Fruit fly (Drosophila melanogaster) whole organism, prepupa: ENCODE results near the gene Frmd5.

Experiments
- Blimp-1 ChIP-seq: fragments of 200-800 bp; sonication (Bioruptor generic); optimal IDR thresholded peaks from 3 replicates; lab custom pipeline; 2017; ENCODE audit warnings: missing biosample characterization, missing genetic modification characterization, mild to moderate bottlenecking, moderate library complexity, missing genetic modification reagents
- CG10631 ChIP-seq: fragments of 200-800 bp; sonication (Bioruptor generic); optimal IDR thresholded peaks from 2 replicates; lab custom pipeline; 2016; ENCODE audit warnings: missing biosample characterization, missing genetic modification characterization
- CG11762 ChIP-seq: fragments of 200-800 bp; sonication (Bioruptor generic); optimal IDR thresholded peaks from 3 replicates; lab custom pipeline; 2016; ENCODE audit warnings: missing biosample characterization, missing genetic modification characterization; ENCODE audit not compliant: insufficient read depth
- CG11902 ChIP-seq: fragments of 200-800 bp; sonication (Bioruptor generic); optimal IDR thresholded peaks from 3 replicates; lab custom pipeline; 2016; ENCODE audit warnings: missing biosample characterization, missing genetic modification characterization
- CG1621 ChIP-seq: fragments of 200-800 bp; sonication (Bioruptor generic); optimal IDR thresholded peaks from 3 replicates; lab custom pipeline; 2018; ENCODE audit warnings: missing biosample characterization, mild to moderate bottlenecking, missing genetic modification characterization
- CG3032 ChIP-seq: fragments of 200-800 bp; optimal IDR thresholded peaks from 2 replicates; lab custom pipeline; 2019; ENCODE audit warnings: missing biosample characterization, mild to moderate bottlenecking, missing genetic modification characterization, moderate library complexity
- CG31627 ChIP-seq: fragments of 200-800 bp; sonication (Bioruptor generic); optimal IDR thresholded peaks from 3 replicates; lab custom pipeline; 2016; ENCODE audit warnings: missing biosample characterization, missing genetic modification characterization
- CG32006 ChIP-seq: fragments of 200-800 bp; sonication (Bioruptor generic); optimal IDR thresholded peaks from 3 replicates; lab custom pipeline; 2017; ENCODE audit warnings: missing biosample characterization, mild to moderate bottlenecking, missing genetic modification characterization
- CG6808 ChIP-seq: fragments of 200-800 bp; sonication (Bioruptor generic); optimal IDR thresholded peaks from 3 replicates; lab custom pipeline; 2017; ENCODE audit warnings: missing biosample characterization, missing genetic modification characterization, mild to moderate bottlenecking, moderate library complexity, missing genetic modification reagents
- CG6854 ChIP-seq: fragments of 200-800 bp; sonication (Bioruptor generic); optimal IDR thresholded peaks from 2 replicates; lab custom pipeline; 2017; ENCODE audit warnings: missing biosample characterization, mild to moderate bottlenecking, missing genetic modification characterization
- CG7368 ChIP-seq: fragments of 200-800 bp; sonication (Bioruptor generic); optimal IDR thresholded peaks from 3 replicates; lab custom pipeline; 2016; ENCODE audit warnings: missing biosample characterization, missing genetic modification characterization
- CG8319 ChIP-seq: fragments of 200-800 bp; sonication (Bioruptor generic); optimal IDR thresholded peaks from 3 replicates; lab custom pipeline; 2016; ENCODE audit warnings: missing biosample characterization, missing genetic modification characterization
- CG9139 ChIP-seq: fragments of 200-800 bp; sonication (Bioruptor generic); optimal IDR thresholded peaks from 3 replicates; lab custom pipeline; 2017; ENCODE audit warnings: missing biosample characterization, mild to moderate bottlenecking, missing genetic modification characterization
- Eip75B ChIP-seq: fragments of 200-800 bp; sonication (Bioruptor generic); optimal IDR thresholded peaks from 3 replicates; lab custom pipeline; 2016; ENCODE audit warnings: missing biosample characterization, missing genetic modification characterization
- Eip78C ChIP-seq: fragments of 200-800 bp; sonication (Bioruptor generic); peaks from one replicate; lab custom pipeline; 2016; ENCODE audit warnings: missing biosample characterization, missing genetic modification characterization
- Eip93F ChIP-seq: fragments of 200-800 bp; sonication (Bioruptor generic); optimal IDR thresholded peaks from 2 replicates; lab custom pipeline; 2016; ENCODE audit warnings: missing biosample characterization, mild to moderate bottlenecking, missing genetic modification characterization
- Lpt ChIP-seq: fragments of 200-800 bp; sonication (Bioruptor generic); optimal IDR thresholded peaks from 3 replicates; lab custom pipeline; 2016; ENCODE audit warnings: missing biosample characterization, missing genetic modification characterization
- Met ChIP-seq: fragments of 200-800 bp; sonication (Bioruptor generic); optimal IDR thresholded peaks from 3 replicates; lab custom pipeline; 2016; ENCODE audit warnings: missing biosample characterization, missing genetic modification characterization
- OdsH ChIP-seq: fragments of 200-800 bp; sonication (Bioruptor generic); optimal IDR thresholded peaks from 3 replicates; lab custom pipeline; 2016; ENCODE audit warnings: missing biosample characterization, missing genetic modification characterization
- Smox ChIP-seq: fragments of 200-800 bp; sonication (Bioruptor generic); optimal IDR thresholded peaks from 3 replicates; lab custom pipeline; 2016; ENCODE audit warnings: missing biosample characterization, missing genetic modification characterization
- Sox102F ChIP-seq: fragments of 200-800 bp; sonication (Bioruptor generic); optimal IDR thresholded peaks from 2 replicates; lab custom pipeline; 2016; ENCODE audit warnings: missing biosample characterization, mild to moderate bottlenecking, missing genetic modification characterization
- Sox14 ChIP-seq: fragments of 200-800 bp; sonication (Bioruptor generic); optimal IDR thresholded peaks from 3 replicates; lab custom pipeline; 2016; ENCODE audit warnings: missing biosample characterization, missing genetic modification characterization
- acj6 ChIP-seq: fragments of 200-800 bp; sonication (Bioruptor generic); optimal IDR thresholded peaks from 3 replicates; lab custom pipeline; 2016; ENCODE audit warnings: missing biosample characterization, missing genetic modification characterization
- dsx ChIP-seq: fragments of 200-800 bp; optimal IDR thresholded peaks from 3 replicates; lab custom pipeline; 2019; ENCODE audit warnings: missing biosample characterization, mild to moderate bottlenecking, missing genetic modification characterization, moderate library complexity; ENCODE audit not compliant: poor library complexity, severe bottlenecking
- esn ChIP-seq: fragments of 200-800 bp; sonication (Bioruptor generic); optimal IDR thresholded peaks from 2 replicates; lab custom pipeline; 2016; ENCODE audit warnings: missing biosample characterization, mild to moderate bottlenecking, missing genetic modification characterization, moderate library complexity
- fd85E ChIP-seq: fragments of 200-800 bp; sonication (Bioruptor generic); optimal IDR thresholded peaks from 3 replicates; lab custom pipeline; 2016; ENCODE audit warnings: missing biosample characterization, missing genetic modification characterization
- lz ChIP-seq: fragments of 200-800 bp; sonication (Bioruptor generic); optimal IDR thresholded peaks from 3 replicates; lab custom pipeline; 2016; ENCODE audit warnings: missing biosample characterization, missing genetic modification characterization
- spab ChIP-seq: fragments of 200-800 bp; sonication (Bioruptor generic); optimal IDR thresholded peaks from 2 replicates; lab custom pipeline; 2017; ENCODE audit warnings: missing biosample characterization, mild to moderate bottlenecking, missing genetic modification characterization, missing genetic modification reagents
- ss ChIP-seq, 2 experiments: fragments of 200-800 bp; sonication (Bioruptor generic); optimal IDR thresholded peaks; 2 replicates in 1 of 2; 3 replicates in 1 of 2; lab custom pipeline; 2017 to 2018; ENCODE audit warnings: mild to moderate bottlenecking in 2 of 2, missing biosample characterization in 2 of 2, missing genetic modification characterization in 2 of 2, moderate library complexity in 1 of 2
- topi ChIP-seq: fragments of 200-800 bp; sonication (Bioruptor generic); optimal IDR thresholded peaks from 3 replicates; lab custom pipeline; 2016; ENCODE audit warnings: missing biosample characterization, missing genetic modification characterization
- vri ChIP-seq: fragments of 200-800 bp; sonication (Bioruptor generic); optimal IDR thresholded peaks from 3 replicates; lab custom pipeline; 2016; ENCODE audit warnings: missing biosample characterization, mild to moderate bottlenecking, missing genetic modification characterization

The Frmd5 gene

DNA sequence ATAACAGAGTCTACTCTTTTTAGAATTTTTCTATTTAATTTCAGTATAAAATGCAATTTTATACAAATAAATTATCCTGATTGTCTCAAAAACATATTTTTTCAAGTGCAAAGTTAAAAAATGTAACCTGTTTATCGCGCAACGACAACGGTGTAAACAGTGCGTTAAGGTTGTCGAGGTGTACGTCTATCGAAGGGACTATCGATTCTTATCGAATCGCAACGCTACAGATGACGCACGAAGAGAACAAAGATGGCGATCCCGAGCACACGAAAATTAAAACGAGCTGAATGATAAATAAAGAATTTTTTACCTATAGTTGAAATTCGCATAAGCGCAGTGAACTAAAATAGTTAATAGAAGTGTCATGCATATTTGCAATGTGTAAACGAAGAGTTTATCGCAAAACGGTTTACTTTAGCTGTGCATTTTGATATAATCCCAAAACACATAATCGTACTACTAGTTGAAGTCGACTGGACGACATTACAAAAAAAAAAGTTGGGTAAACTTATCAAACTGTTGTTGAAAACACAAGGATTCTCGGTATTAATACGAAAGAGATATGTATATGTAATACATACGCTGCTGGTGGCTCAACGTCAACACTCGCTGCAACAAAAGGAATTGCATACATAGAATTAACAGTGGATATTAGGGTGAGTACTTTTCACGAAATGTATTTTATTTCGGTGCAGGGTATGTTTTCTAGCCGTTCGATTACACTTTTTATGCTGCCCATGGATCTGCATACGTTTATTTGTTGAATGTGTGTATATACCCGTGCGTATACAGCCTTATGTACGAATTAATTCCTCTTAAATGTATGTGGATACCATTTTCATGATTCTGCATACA lies 43.9 kb downstream of the Frmd5 start, which contains the start of gene da (continued):
- no peak for TF ChIP-seq Lpt
- TF ChIP-seq dsx (GFP tag; lab: Kevin White, UChicago): peak; percentile 29
- TF ChIP-seq Sox14 (GFP tag; lab: Kevin White, UChicago): peak; percentile 80
- TF ChIP-seq Eip78C (GFP tag; lab: Kevin White, UChicago): peak; percentile 73
- TF ChIP-seq CG31627 (GFP tag; lab: Kevin White, UChicago): peak; percentile 58
- peak; percentile 44 for TF ChIP-seq topi (GFP tag; lab: Kevin White, UChicago)
- peak; percentile 56 for TF ChIP-seq Smox (GFP tag; lab: Kevin White, UChicago)
- TF ChIP-seq OdsH (GFP tag; lab: Kevin White, UChicago): peak; percentile 58
- peak; percentile 17 for TF ChIP-seq Blimp-1
- no peak for TF ChIP-seq CG32006 (GFP tag; lab: Kevin White, UChicago)
- TF ChIP-seq CG11902 (GFP tag; lab: Kevin White, UChicago): peak; percentile 11
- TF ChIP-seq fd85E (GFP tag; lab: Kevin White, UChicago): no peak
- peak; percentile 62 for TF ChIP-seq Met (GFP tag; lab: Kevin White, UChicago)
- peak; percentile 4 for TF ChIP-seq Sox102F
- TF ChIP-seq Eip75B: peak; percentile 67
- peak; percentile 66 for TF ChIP-seq esn (GFP tag; lab: Kevin White, UChicago)
- TF ChIP-seq vri (GFP tag; lab: Kevin White, UChicago): peak; percentile 45
- TF ChIP-seq, all 60 proteins: peak for 35

DNA sequence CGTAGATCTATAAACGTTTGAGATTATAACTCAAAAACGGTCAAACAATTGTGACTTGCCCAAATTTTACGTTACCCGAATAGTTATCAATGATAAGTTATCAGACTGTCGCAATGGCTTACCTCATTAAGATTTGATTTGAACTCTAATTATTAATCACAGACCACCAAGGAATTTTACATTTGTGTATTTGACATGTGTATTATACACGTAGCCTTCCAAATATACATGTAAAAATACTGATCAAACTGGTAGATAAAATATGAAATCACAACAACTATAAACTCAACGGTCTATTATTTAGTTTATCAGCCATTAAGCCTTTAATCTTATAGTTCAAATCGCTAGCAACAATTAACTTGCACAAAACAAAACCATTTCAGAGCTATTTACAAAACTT lies 49.2 kb downstream of the Frmd5 start:
- no peak for TF ChIP-seq Eip93F (GFP tag; lab: Kevin White, UChicago)
- TF ChIP-seq vri (GFP tag; lab: Kevin White, UChicago): peak; percentile 18

DNA sequence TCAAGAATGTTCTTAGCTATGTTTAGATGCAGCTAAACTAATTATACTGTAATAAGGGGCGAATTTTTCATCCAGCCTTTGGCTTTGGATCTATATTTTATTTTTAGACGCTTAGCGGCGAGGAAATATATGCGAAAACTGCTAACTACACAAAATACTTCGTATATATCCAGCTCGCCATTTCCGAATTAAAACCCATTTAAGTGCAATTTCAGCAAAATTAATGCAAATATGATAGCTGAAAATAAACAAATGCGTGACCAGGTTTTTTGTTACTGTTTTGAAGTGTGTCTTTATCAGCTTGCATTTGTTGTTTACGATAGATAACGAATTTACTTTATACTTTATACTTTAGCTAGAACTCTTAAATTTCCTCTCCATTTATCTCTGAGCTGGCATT lies 50.8 kb downstream of the Frmd5 start:
- TF ChIP-seq CG10631 (GFP tag; lab: Kevin White, UChicago) (no peak), CG9139 (GFP tag; lab: Kevin White, UChicago) (no peak), CG8319 (no peak), CG11762 (no peak), CG3032 (tag; lab: Kevin White, UChicago) (no peak), Eip93F (GFP tag; lab: Kevin White, UChicago) (no peak), CG1621 (tag; lab: Kevin White, UChicago) (no peak), Smox (GFP tag; lab: Kevin White, UChicago) (no peak), spab (GFP tag; lab: Kevin White, UChicago) (no peak), topi (GFP tag; lab: Kevin White, UChicago) (no peak), lz (GFP tag; lab: Kevin White, UChicago) (no peak), vri (GFP tag; lab: Kevin White, UChicago) (no peak)

DNA sequence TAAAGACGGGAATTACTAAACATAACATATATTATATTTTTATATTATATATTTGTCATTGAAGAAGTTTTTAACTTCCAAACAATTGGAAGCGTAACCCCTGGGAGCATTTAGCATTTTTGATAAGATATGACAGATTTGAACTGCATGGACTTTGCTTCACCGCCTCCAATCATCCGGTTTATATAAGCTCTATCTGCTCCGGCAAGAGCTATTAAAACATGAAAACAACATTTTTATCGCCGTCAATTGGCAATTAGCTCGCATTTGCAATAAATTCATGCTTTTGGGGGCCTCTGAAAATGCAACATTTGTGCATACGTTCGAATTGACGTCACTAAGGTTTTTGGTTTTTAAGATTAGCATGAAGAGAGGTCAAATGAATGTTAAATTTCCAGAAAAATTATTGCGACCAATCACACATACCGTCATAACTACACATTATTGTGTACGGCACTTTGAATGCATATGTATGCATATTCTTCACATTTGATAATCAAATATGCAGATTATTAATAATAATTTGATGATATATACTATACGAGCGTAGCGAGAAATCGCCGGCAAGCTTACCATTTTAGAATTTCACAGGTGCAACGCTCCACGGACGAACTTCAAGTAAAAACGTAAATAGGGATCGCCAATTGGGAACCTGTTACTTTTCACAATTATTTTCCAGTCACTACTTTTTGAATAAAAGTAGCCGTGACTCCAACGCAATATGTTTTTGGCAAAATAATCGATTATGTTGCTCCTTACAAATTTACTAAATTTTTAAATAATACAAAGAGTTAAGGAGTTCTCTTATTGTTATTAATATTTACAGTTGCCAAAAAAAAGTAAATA lies 51.6 kb downstream of the Frmd5 start, which contains the start of gene Mdh1:
TSS of gene Mdh1 (minus strand) at position 691 of the 846 bp plus-strand sequence.
- TF ChIP-seq acj6 (GFP tag; lab: Kevin White, UChicago) (no peak), vri (GFP tag; lab: Kevin White, UChicago) (peak; percentile 55), dsx (GFP tag; lab: Kevin White, UChicago) (no peak), CG6808 (GFP tag; lab: Kevin White, UChicago) (peak; percentile 4), Eip93F (GFP tag; lab: Kevin White, UChicago) (peak; percentile 18), fd85E (GFP tag; lab: Kevin White, UChicago) (no peak), CG7368 (GFP tag; lab: Kevin White, UChicago) (no peak), CG6854 (GFP tag; lab: Kevin White, UChicago) (no peak), Blimp-1 (no peak), ss (GFP tag; optimal IDR thresholded peaks at IDR 0.05; lab: Kevin White, UChicago) (peak; percentile 11 to 40), CG31627 (GFP tag; lab: Kevin White, UChicago) (no peak), Eip78C (GFP tag; lab: Kevin White, UChicago) (peak; percentile 64)
